Fruit fly (Drosophila melanogaster) whole organism, embryonic: ENCODE results near the gene Desat2.
A peak's percentile ranks its signal among the peaks of the same experiment; 100 is the strongest.

Source experiments
- Bteb2 ChIP-seq: fragments of 200-800 bp; sonication (Bioruptor generic); optimal IDR thresholded peaks from 2 replicates; lab custom pipeline; 2016; ENCODE audit warnings: missing biosample characterization, missing genetic modification characterization
- CG10431 ChIP-seq: fragments of 200-800 bp; sonication (Bioruptor generic); optimal IDR thresholded peaks from 3 replicates; lab custom pipeline; 2018; ENCODE audit warnings: missing biosample characterization, mild to moderate bottlenecking, missing genetic modification characterization
- CG10654 ChIP-seq: fragments of 200-800 bp; sonication (Bioruptor generic); optimal IDR thresholded peaks from 2 replicates; lab custom pipeline; 2016; ENCODE audit warnings: missing biosample characterization, missing genetic modification characterization
- CG11247 ChIP-seq: fragments of 200-800 bp; sonication (Bioruptor generic); IDR thresholded peaks from 2 replicates; pipeline ENCODE4 v1.3.6; 2022; ENCODE audit warnings: missing biosample characterization, missing genetic modification characterization
- CG11398 ChIP-seq: fragments of 200-800 bp; sonication (Bioruptor generic); optimal IDR thresholded peaks from 2 replicates; lab custom pipeline; 2016; ENCODE audit warnings: missing biosample characterization, missing genetic modification characterization
- CG12104 ChIP-seq: fragments of 200-800 bp; sonication (Bioruptor generic); optimal IDR thresholded peaks from 3 replicates; lab custom pipeline; 2016; ENCODE audit warnings: missing biosample characterization, missing genetic modification characterization
- CG14441 ChIP-seq: fragments of 200-800 bp; sonication (Bioruptor generic); IDR thresholded peaks from 2 replicates; pipeline ENCODE4 v1.3.6; 2022; ENCODE audit warnings: missing biosample characterization, missing genetic modification characterization
- CG17385 ChIP-seq: fragments of 200-800 bp; sonication (Bioruptor generic); optimal IDR thresholded peaks from 3 replicates; lab custom pipeline; 2018; ENCODE audit warnings: missing biosample characterization, mild to moderate bottlenecking, missing genetic modification characterization
- CG1792 ChIP-seq: fragments of 200-800 bp; sonication (Bioruptor generic); optimal IDR thresholded peaks from 2 replicates; lab custom pipeline; 2016; ENCODE audit warnings: missing biosample characterization, missing genetic modification characterization
- CG2116 ChIP-seq: fragments of 200-800 bp; sonication (Bioruptor generic); optimal IDR thresholded peaks from 3 replicates; lab custom pipeline; 2018; ENCODE audit warnings: missing biosample characterization, mild to moderate bottlenecking, missing genetic modification characterization
- CG2202 ChIP-seq: fragments of 200-800 bp; sonication (Bioruptor generic); optimal IDR thresholded peaks from 2 replicates; lab custom pipeline; 2018; ENCODE audit warnings: missing biosample characterization, mild to moderate bottlenecking, missing genetic modification characterization
- CG33213 ChIP-seq: fragments of 200-800 bp; sonication (Bioruptor generic); optimal IDR thresholded peaks from 3 replicates; lab custom pipeline; 2016; ENCODE audit warnings: missing biosample characterization, missing genetic modification characterization
- CG33557 ChIP-seq: fragments of 200-800 bp; sonication (Bioruptor generic); optimal IDR thresholded peaks from 2 replicates; lab custom pipeline; 2019; ENCODE audit warnings: missing biosample characterization, mild to moderate bottlenecking, missing genetic modification characterization, moderate library complexity
- CG34376 ChIP-seq: fragments of 200-800 bp; sonication (Bioruptor generic); optimal IDR thresholded peaks from 2 replicates; lab custom pipeline; 2018; ENCODE audit warnings: missing biosample characterization, mild to moderate bottlenecking, missing genetic modification characterization
- CG3838 ChIP-seq: fragments of 200-800 bp; sonication (Bioruptor generic); optimal IDR thresholded peaks from 3 replicates; lab custom pipeline; 2016; ENCODE audit warnings: missing biosample characterization, missing genetic modification characterization
- CG43689 ChIP-seq: fragments of 200-800 bp; sonication (Bioruptor generic); IDR thresholded peaks from 2 replicates; pipeline ENCODE4 v1.3.6; 2022; ENCODE audit warnings: missing biosample characterization, missing genetic modification characterization
- CG4707 ChIP-seq: fragments of 200-800 bp; sonication (Bioruptor generic); optimal IDR thresholded peaks from 2 replicates; lab custom pipeline; 2018; ENCODE audit warnings: missing biosample characterization, mild to moderate bottlenecking, missing genetic modification characterization, moderate library complexity
- CG4820 ChIP-seq: fragments of 200-800 bp; sonication (Bioruptor generic); optimal IDR thresholded peaks from 3 replicates; lab custom pipeline; 2016; ENCODE audit warnings: missing biosample characterization, missing genetic modification characterization
- CG6813 ChIP-seq: fragments of 200-800 bp; sonication (Bioruptor generic); optimal IDR thresholded peaks from 2 replicates; lab custom pipeline; 2017; ENCODE audit warnings: missing biosample characterization, missing genetic modification characterization, mild to moderate bottlenecking, moderate library complexity, missing genetic modification reagents
- CG8290 ChIP-seq, 3 experiments: fragments of 200-800 bp; sonication (Bioruptor generic); optimal IDR thresholded peaks; 2 replicates each; lab custom pipeline; 2016 to 2019; ENCODE audit warnings: missing biosample characterization in 3 of 3, missing genetic modification characterization in 3 of 3, mild to moderate bottlenecking in 2 of 3, moderate library complexity in 1 of 3
- CG9437 ChIP-seq: fragments of 200-800 bp; sonication (Bioruptor generic); optimal IDR thresholded peaks from 2 replicates; lab custom pipeline; 2018; ENCODE audit warnings: missing biosample characterization, mild to moderate bottlenecking, missing genetic modification characterization
- CG9797 ChIP-seq: fragments of 200-800 bp; sonication (Bioruptor generic); optimal IDR thresholded peaks from 3 replicates; lab custom pipeline; 2018; ENCODE audit warnings: missing biosample characterization, mild to moderate bottlenecking, missing genetic modification characterization
- Chrac-16 ChIP-seq: fragments of 200-800 bp; sonication (Bioruptor generic); optimal IDR thresholded peaks from 3 replicates; lab custom pipeline; 2016; ENCODE audit warnings: missing biosample characterization, missing genetic modification characterization
- Dref ChIP-seq: fragments of 200-800 bp; sonication (Bioruptor generic); IDR thresholded peaks from 2 replicates; pipeline ENCODE4 v1.3.6; 2022; ENCODE audit warnings: missing biosample characterization, missing genetic modification characterization
- Hmr ChIP-seq: fragments of 200-800 bp; sonication (Bioruptor generic); optimal IDR thresholded peaks from 3 replicates; lab custom pipeline; 2017; ENCODE audit warnings: mild to moderate bottlenecking, missing biosample characterization, missing genetic modification reagents, missing genetic modification characterization
- Hr78 ChIP-seq, 2 experiments: fragments of 200-800 bp in 1 of 2; fragments of >200 bp in 1 of 2; sonication (Bioruptor generic) in 1 of 2; optimal IDR thresholded peaks; 2 replicates each; lab custom pipeline; 2017 to 2019; ENCODE audit warnings: missing biosample characterization in 2 of 2, missing genetic modification characterization in 2 of 2, mild to moderate bottlenecking in 1 of 2, moderate library complexity in 1 of 2
- NFAT ChIP-seq: fragments of 200-800 bp; sonication (Bioruptor generic); IDR thresholded peaks from 2 replicates; pipeline ENCODE4 v1.3.6; 2022; ENCODE audit warnings: missing biosample characterization, missing genetic modification characterization
- Scr ChIP-seq: fragments of 200-800 bp; sonication (Bioruptor generic); IDR thresholded peaks from 2 replicates; pipeline ENCODE4 v1.3.6; 2022; ENCODE audit warnings: missing biosample characterization, missing genetic modification characterization; ENCODE audit not compliant: partially characterized antibody
- Taf1 ChIP-seq: fragments of 200-800 bp; sonication (Bioruptor generic); IDR thresholded peaks from 2 replicates; pipeline ENCODE4 v1.3.6; 2022; ENCODE audit warnings: missing biosample characterization, missing genetic modification characterization
- Vsx1 ChIP-seq: fragments of 200-800 bp; sonication (Bioruptor generic); optimal IDR thresholded peaks from 2 replicates; lab custom pipeline; 2017; ENCODE audit warnings: missing biosample characterization, mild to moderate bottlenecking, missing genetic modification characterization, missing genetic modification reagents
- chif ChIP-seq, 2 experiments: fragments of 200-800 bp; sonication (Bioruptor generic); optimal IDR thresholded peaks; 3 replicates each; lab custom pipeline; 2016; ENCODE audit warnings: missing biosample characterization in 2 of 2, missing genetic modification characterization in 2 of 2
- dmrt11E ChIP-seq: fragments of 200-800 bp; sonication (Bioruptor generic); optimal IDR thresholded peaks from 3 replicates; lab custom pipeline; 2018; ENCODE audit warnings: missing biosample characterization, mild to moderate bottlenecking, missing genetic modification characterization, moderate library complexity
- ems ChIP-seq: fragments of 200-800 bp; sonication (Bioruptor generic); optimal IDR thresholded peaks from 3 replicates; lab custom pipeline; 2016; ENCODE audit warnings: missing biosample characterization, missing genetic modification characterization
- esg ChIP-seq: fragments of 200-800 bp; sonication (Bioruptor generic); conservative IDR thresholded peaks from 2 replicates; pipeline ENCODE4 v1.3.6; 2022; ENCODE audit warnings: missing biosample characterization, missing genetic modification characterization
- grau ChIP-seq: fragments of 200-800 bp; optimal IDR thresholded peaks from 3 replicates; lab custom pipeline; 2019; ENCODE audit warnings: missing biosample characterization, mild to moderate bottlenecking, missing genetic modification characterization, moderate library complexity
- gro ChIP-seq: fragments of 200-800 bp; sonication (Bioruptor generic); optimal IDR thresholded peaks from 2 replicates; lab custom pipeline; 2016; ENCODE audit warnings: missing biosample characterization, missing genetic modification characterization
- hbn ChIP-seq: fragments of 200-800 bp; sonication (Bioruptor generic); IDR thresholded peaks from 2 replicates; pipeline ENCODE4 v1.3.6; 2022; ENCODE audit warnings: missing biosample characterization, missing genetic modification characterization; ENCODE audit not compliant: partially characterized antibody
- inv ChIP-seq: fragments of 200-800 bp; sonication (Bioruptor generic); IDR thresholded peaks from 2 replicates; pipeline ENCODE4 v1.3.6; 2022; ENCODE audit warnings: missing biosample characterization, missing genetic modification characterization; ENCODE audit not compliant: partially characterized antibody
- kay ChIP-seq: fragments of 200-800 bp; sonication (Bioruptor generic); optimal IDR thresholded peaks from 2 replicates; lab custom pipeline; 2016; ENCODE audit warnings: missing biosample characterization, missing genetic modification characterization
- lab ChIP-seq: fragments of 200-800 bp; sonication (Bioruptor generic); optimal IDR thresholded peaks from 3 replicates; lab custom pipeline; 2017; ENCODE audit warnings: missing biosample characterization, missing genetic modification characterization, mild to moderate bottlenecking, moderate library complexity, missing genetic modification reagents
- mirr ChIP-seq: fragments of 200-800 bp; sonication (Bioruptor generic); optimal IDR thresholded peaks from 3 replicates; lab custom pipeline; 2018; ENCODE audit warnings: missing biosample characterization, mild to moderate bottlenecking, missing genetic modification characterization
- onecut ChIP-seq: fragments of 200-800 bp; sonication (Bioruptor generic); IDR thresholded peaks from 2 replicates; pipeline ENCODE4 v1.3.6; 2022; ENCODE audit warnings: missing biosample characterization, missing genetic modification characterization
- pum ChIP-seq: fragments of 200-800 bp; sonication (Bioruptor generic); optimal IDR thresholded peaks from 2 replicates; lab custom pipeline; 2016; ENCODE audit warnings: missing biosample characterization, missing genetic modification characterization
- pzg ChIP-seq: fragments of 200-800 bp; sonication (Bioruptor generic); optimal IDR thresholded peaks from 3 replicates; lab custom pipeline; 2018; ENCODE audit warnings: missing biosample characterization, mild to moderate bottlenecking, missing genetic modification characterization, moderate library complexity
- rib ChIP-seq: fragments of 200-800 bp; sonication (Bioruptor generic); IDR thresholded peaks from 2 replicates; pipeline ENCODE4 v1.3.6; 2022; ENCODE audit warnings: missing biosample characterization, missing genetic modification characterization
- salm ChIP-seq: fragments of 200-800 bp; sonication (Bioruptor generic); optimal IDR thresholded peaks from 2 replicates; lab custom pipeline; 2018; ENCODE audit warnings: missing biosample characterization, mild to moderate bottlenecking, missing genetic modification characterization
- sens ChIP-seq: fragments of 200-800 bp; sonication (Bioruptor generic); peaks from one replicate; lab custom pipeline; 2016; ENCODE audit warnings: missing biosample characterization, missing genetic modification characterization
- vfl ChIP-seq: fragments of 200-800 bp; sonication (Bioruptor generic); optimal IDR thresholded peaks from 2 replicates; lab custom pipeline; 2016; ENCODE audit warnings: missing biosample characterization, missing genetic modification characterization
- zen2 ChIP-seq: fragments of 200-800 bp; sonication (Bioruptor generic); IDR thresholded peaks from 3 replicates; pipeline ENCODE4 v1.3.6; 2022; ENCODE audit warnings: missing biosample characterization, missing genetic modification characterization; ENCODE audit not compliant: partially characterized antibody

Desat2 gene

DNA sequence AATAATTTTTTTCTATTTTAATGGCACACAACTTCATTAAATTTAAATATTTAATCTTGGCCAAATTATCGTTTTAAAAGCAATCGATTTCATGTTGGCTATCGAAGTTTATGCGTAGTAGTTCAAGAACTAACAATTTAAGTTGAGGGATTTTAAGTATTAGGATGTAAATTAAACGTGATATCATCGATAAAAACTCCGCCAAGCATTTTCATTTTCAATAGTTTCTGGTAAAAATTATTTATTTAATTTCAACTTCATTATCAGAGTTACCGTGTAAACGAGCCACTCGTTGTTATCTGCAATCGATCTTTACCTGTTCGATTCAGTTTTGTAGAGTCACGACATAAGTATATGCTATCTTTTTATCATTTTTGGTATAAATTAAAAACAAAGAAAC lies 33.1 kb upstream of the Desat2 start (continued):
- peak; percentile 95 to 99 for TF ChIP-seq chif (GFP tag; optimal IDR thresholded peaks at IDR 0.05; lab: Kevin White, UChicago)
- peak; percentile 97 for TF ChIP-seq ems (GFP tag; lab: Kevin White, UChicago)
- TF ChIP-seq CG2116 (GFP tag; lab: Kevin White, UChicago): peak; percentile 91
- peak; percentile 90 for TF ChIP-seq pum (GFP tag; lab: Kevin White, UChicago)
- peak; percentile 41 for TF ChIP-seq CG9797 (GFP tag; lab: Kevin White, UChicago)
- TF ChIP-seq, all 482 proteins: peak for 440

DNA sequence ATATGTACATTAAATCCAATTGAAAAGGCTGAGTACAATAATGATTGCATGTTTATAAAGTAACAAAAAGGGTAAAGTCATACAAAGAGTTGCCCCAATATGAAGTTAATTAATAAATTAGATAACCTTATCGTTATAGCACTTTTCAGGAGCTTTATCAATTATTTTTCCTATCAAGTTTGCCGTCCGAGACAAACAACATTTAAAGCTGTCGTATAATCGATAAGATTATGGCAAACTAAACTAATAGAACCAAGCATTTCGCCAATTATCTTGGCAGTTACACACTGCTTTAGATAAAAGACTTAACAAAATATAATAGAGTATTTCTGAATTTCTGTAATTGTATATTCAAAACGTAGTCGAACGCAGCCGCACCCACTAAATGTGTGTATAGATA lies 30.9 kb upstream of the Desat2 start:
- no peak for TF ChIP-seq lab (GFP tag; lab: Kevin White, UChicago)
- TF ChIP-seq CG33213 (GFP tag; lab: Kevin White, UChicago): no peak
- no peak for TF ChIP-seq Scr (GFP tag; lab: Robert Waterston, UW)
- no peak for TF ChIP-seq CG6813 (GFP tag; lab: Kevin White, UChicago)
- no peak for TF ChIP-seq onecut
- no peak for TF ChIP-seq CG2202 (tag; lab: Kevin White, UChicago)
- TF ChIP-seq esg (GFP tag; lab: Robert Waterston, UW): no peak
- no peak for TF ChIP-seq CG17385 (GFP tag; lab: Kevin White, UChicago)
- TF ChIP-seq pzg (GFP tag; lab: Kevin White, UChicago): no peak
- no peak for TF ChIP-seq CG43689 (GFP tag; lab: Robert Waterston, UW)
- TF ChIP-seq zen2 (GFP tag; lab: Robert Waterston, UW): no peak
- no peak for TF ChIP-seq Hr78 (GFP tag; optimal IDR thresholded peaks at IDR 0.05; lab: Kevin White, UChicago)
- TF ChIP-seq hbn: no peak
- no peak for TF ChIP-seq grau (tag; lab: Kevin White, UChicago)
- no peak for TF ChIP-seq CG4820 (GFP tag; lab: Kevin White, UChicago)
- TF ChIP-seq Dref (GFP tag; lab: Robert Waterston, UW): no peak
- peak; percentile 49 for TF ChIP-seq sens (GFP tag; lab: Kevin White, UChicago)
- peak; percentile 48 for TF ChIP-seq Vsx1 (GFP tag; lab: Kevin White, UChicago)
- TF ChIP-seq CG8290 (GFP tag; optimal IDR thresholded peaks at IDR 0.05; lab: Kevin White, UChicago): no peak
- no peak for TF ChIP-seq CG8290 (tag; optimal IDR thresholded peaks at IDR 0.05; lab: Kevin White, UChicago)
- no peak for TF ChIP-seq gro (GFP tag; lab: Kevin White, UChicago)
- TF ChIP-seq CG14441 (GFP tag; lab: Robert Waterston, UW): no peak
- TF ChIP-seq rib: no peak
- no peak for TF ChIP-seq vfl
- TF ChIP-seq CG11247 (GFP tag; lab: Robert Waterston, UW): no peak
- no peak for TF ChIP-seq Hmr (GFP tag; lab: Kevin White, UChicago)
- no peak for TF ChIP-seq CG10654 (GFP tag; lab: Kevin White, UChicago)
- TF ChIP-seq dmrt11E: no peak
- no peak for TF ChIP-seq kay (GFP tag; lab: Kevin White, UChicago)
- TF ChIP-seq CG9437: no peak
- peak; percentile 2 for TF ChIP-seq salm (tag; lab: Kevin White, UChicago)
- no peak for TF ChIP-seq Taf1
- TF ChIP-seq NFAT: no peak
- no peak for TF ChIP-seq CG33557 (GFP tag; lab: Kevin White, UChicago)
- peak; percentile 91 for TF ChIP-seq mirr (GFP tag; lab: Kevin White, UChicago)
- TF ChIP-seq inv: no peak
- TF ChIP-seq CG12104 (GFP tag; lab: Kevin White, UChicago): no peak
- TF ChIP-seq Bteb2 (GFP tag; lab: Kevin White, UChicago): no peak
- no peak for TF ChIP-seq CG1792 (GFP tag; lab: Kevin White, UChicago)
- TF ChIP-seq CG3838 (GFP tag; lab: Kevin White, UChicago): no peak
- no peak for TF ChIP-seq CG11398 (GFP tag; lab: Kevin White, UChicago)
- TF ChIP-seq CG34376 (GFP tag; lab: Kevin White, UChicago): peak; percentile 54
- no peak for TF ChIP-seq CG10431 (GFP tag; lab: Kevin White, UChicago)
- no peak for TF ChIP-seq Chrac-16 (GFP tag; lab: Kevin White, UChicago)
- TF ChIP-seq CG4707 (GFP tag; lab: Kevin White, UChicago): no peak
